Worm (Caenorhabditis elegans): ENCODE results near the gene snpc-3.4.
A peak's percentile ranks its signal among the peaks of the same experiment; 100 is the strongest.

The snpc-3.4 gene

DNA sequence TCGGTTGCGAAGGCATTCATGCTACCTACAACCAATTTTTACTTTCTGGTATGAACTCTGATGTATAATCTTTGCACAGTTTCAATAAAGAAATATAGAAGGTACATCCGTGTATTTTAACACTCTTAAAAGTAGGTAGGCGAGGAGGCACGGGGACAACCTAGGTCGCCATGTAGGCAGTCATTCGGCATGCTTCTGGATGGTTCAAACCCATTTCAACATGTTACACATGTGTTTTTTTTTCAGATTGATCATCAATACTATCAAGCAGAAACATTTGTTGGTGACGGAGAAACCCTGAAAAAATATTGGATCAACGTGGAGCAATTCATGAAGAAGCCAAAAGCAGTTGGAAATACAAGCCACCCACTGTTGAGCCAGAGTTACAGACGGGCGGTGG, 12.8 kb upstream of the snpc-3.4 start:
- TF ChIP-seq unc-120 (tag; optimal IDR thresholded peaks at IDR 0.05; ENCODE audit: poor library complexity, severe bottlenecking): no peak
- TF ChIP-seq blmp-1 (tag; optimal IDR thresholded peaks at IDR 0.05): no peak
- TF ChIP-seq lin-13 (tag; optimal IDR thresholded peaks at IDR 0.05): no peak
- TF ChIP-seq mep-1 (tag; optimal IDR thresholded peaks at IDR 0.05): no peak
- no peak for TF ChIP-seq M03D4.4 (tag; optimal IDR thresholded peaks at IDR 0.05)
- TF ChIP-seq ztf-11 (tag; optimal IDR thresholded peaks at IDR 0.05): no peak
- no peak for TF ChIP-seq unc-39 (tag; optimal IDR thresholded peaks at IDR 0.05)
- TF ChIP-seq lin-32 (GFP tag; optimal IDR thresholded peaks at IDR 0.05): no peak
- TF ChIP-seq ceh-39 (tag; optimal IDR thresholded peaks at IDR 0.05): no peak
- TF ChIP-seq sptf-1 (tag; optimal IDR thresholded peaks at IDR 0.05): no peak
- no peak for TF ChIP-seq hlh-1 (tag; optimal IDR thresholded peaks at IDR 0.05)
- no peak for TF ChIP-seq mls-2 (tag; optimal IDR thresholded peaks at IDR 0.05)

DNA sequence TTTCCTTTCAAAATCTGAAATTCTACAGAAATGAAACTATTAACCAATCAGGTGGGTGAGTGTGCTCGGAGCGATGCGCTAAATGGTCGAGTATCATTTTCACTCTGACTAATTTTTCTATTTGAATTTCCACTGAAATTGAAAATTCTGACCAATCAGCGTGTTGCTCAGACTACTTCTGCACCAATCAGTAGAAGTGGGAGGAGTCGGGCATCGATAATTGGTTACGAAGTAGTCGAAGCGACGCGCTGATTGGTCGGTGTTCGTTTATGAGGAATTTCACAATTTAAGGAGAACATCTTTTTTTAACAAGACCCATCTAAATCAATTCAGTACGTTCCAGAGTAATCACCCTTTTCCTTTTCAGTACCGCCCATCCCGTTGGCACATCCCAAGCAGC, 10.7 kb upstream of the snpc-3.4 start:
- no peak for TF ChIP-seq unc-120 (tag; optimal IDR thresholded peaks at IDR 0.05; ENCODE audit: poor library complexity, severe bottlenecking)
- no peak for TF ChIP-seq unc-62 (GFP tag; optimal IDR thresholded peaks at IDR 0.05)
- TF ChIP-seq nhr-237 (tag; optimal IDR thresholded peaks at IDR 0.05): no peak
- no peak for TF ChIP-seq unc-39 (tag; optimal IDR thresholded peaks at IDR 0.05)
- no peak for TF ChIP-seq nhr-28 (tag; optimal IDR thresholded peaks at IDR 0.05)
- no peak for TF ChIP-seq hlh-1 (tag; optimal IDR thresholded peaks at IDR 0.05)
- TF ChIP-seq ceh-39 (tag; optimal IDR thresholded peaks at IDR 0.05): no peak
- no peak for TF ChIP-seq ces-1 (GFP tag; optimal IDR thresholded peaks at IDR 0.05)
- no peak for TF ChIP-seq elt-1 (tag; optimal IDR thresholded peaks at IDR 0.05; ENCODE audit: borderline replicate concordance, insufficient read depth)
- TF ChIP-seq zip-8 (tag; optimal IDR thresholded peaks at IDR 0.05): no peak
- TF ChIP-seq mls-2 (tag; optimal IDR thresholded peaks at IDR 0.05): no peak
- no peak for TF ChIP-seq ceh-83 (GFP tag; optimal IDR thresholded peaks at IDR 0.05)
- no peak for TF ChIP-seq ztf-11 (tag; optimal IDR thresholded peaks at IDR 0.05)
- no peak for TF ChIP-seq drap-1 (GFP tag; optimal IDR thresholded peaks at IDR 0.05)
- no peak for TF ChIP-seq nhr-12 (tag; optimal IDR thresholded peaks at IDR 0.05)
- no peak for TF ChIP-seq M03D4.4 (tag; optimal IDR thresholded peaks at IDR 0.05)
- TF ChIP-seq lin-13 (tag; optimal IDR thresholded peaks at IDR 0.05): no peak
- no peak for TF ChIP-seq mab-5 (tag; optimal IDR thresholded peaks at IDR 0.05)

DNA sequence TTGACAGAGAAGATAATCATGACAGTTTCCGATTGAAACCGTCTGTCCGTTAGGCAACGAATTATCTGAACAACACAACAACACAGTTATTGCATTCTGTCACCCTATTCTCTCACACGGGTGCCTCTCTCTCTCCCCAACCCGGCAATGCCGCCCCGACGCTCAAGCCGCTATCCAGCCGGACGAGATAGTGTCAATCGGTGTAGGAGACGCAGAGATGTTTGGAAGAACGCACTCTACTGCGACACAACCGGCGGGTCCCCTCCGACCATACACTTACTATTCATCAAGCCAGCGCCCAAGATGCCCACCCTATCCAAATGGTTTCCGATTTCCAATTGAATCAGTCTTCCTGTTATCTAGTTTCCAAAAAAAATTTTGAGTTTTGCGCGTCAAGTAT, 9.7 kb upstream of the snpc-3.4 start:
- TF ChIP-seq nhr-76 (tag; optimal IDR thresholded peaks at IDR 0.05) (no peak), sptf-1 (tag; optimal IDR thresholded peaks at IDR 0.05) (peak; percentile 25), mls-2 (tag; optimal IDR thresholded peaks at IDR 0.05) (peak; percentile 38), ham-2 (GFP tag; optimal IDR thresholded peaks at IDR 0.05) (peak; percentile 99), unc-120 (tag; optimal IDR thresholded peaks at IDR 0.05; ENCODE audit: poor library complexity, severe bottlenecking) (peak; percentile 39), ces-1 (GFP tag; optimal IDR thresholded peaks at IDR 0.05) (peak; percentile 35), nhr-12 (tag; optimal IDR thresholded peaks at IDR 0.05) (no peak), cnd-1 (tag; optimal IDR thresholded peaks at IDR 0.05) (peak; percentile 43), unc-62 (GFP tag; optimal IDR thresholded peaks at IDR 0.05) (peak; percentile 50), blmp-1 (tag; optimal IDR thresholded peaks at IDR 0.05) (no peak)

DNA sequence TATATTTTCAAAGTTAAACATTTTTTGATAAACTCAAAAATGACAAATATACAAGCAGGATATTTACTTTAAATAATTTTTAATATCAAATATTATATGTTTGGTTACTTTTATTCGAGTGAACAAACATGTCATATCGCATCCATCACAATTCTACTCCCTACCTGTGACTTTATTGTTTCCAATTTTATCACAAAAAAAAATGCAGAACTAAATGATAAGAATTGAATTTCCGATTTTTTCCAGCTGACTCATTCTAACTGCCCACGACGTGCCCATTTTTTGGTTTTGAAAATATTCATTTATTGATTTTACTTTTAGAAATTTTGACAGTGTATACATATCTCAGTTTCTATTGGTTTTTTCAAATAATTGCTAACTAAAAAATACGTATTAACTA, 8.8 kb upstream of the snpc-3.4 start:
- TF ChIP-seq blmp-1 (tag; optimal IDR thresholded peaks at IDR 0.05) (no peak), nhr-2 (tag; optimal IDR thresholded peaks at IDR 0.05) (no peak), sem-2 (GFP tag; optimal IDR thresholded peaks at IDR 0.05) (no peak), lin-32 (GFP tag; optimal IDR thresholded peaks at IDR 0.05) (no peak), lin-13 (tag; optimal IDR thresholded peaks at IDR 0.05) (no peak), ceh-39 (tag; optimal IDR thresholded peaks at IDR 0.05) (no peak), mab-5 (tag; optimal IDR thresholded peaks at IDR 0.05) (no peak), ztf-11 (tag; optimal IDR thresholded peaks at IDR 0.05) (no peak), nhr-237 (tag; optimal IDR thresholded peaks at IDR 0.05) (no peak), mep-1 (tag; optimal IDR thresholded peaks at IDR 0.05) (no peak), nhr-76 (tag; optimal IDR thresholded peaks at IDR 0.05) (no peak), nhr-12 (tag; optimal IDR thresholded peaks at IDR 0.05) (no peak), bed-3 (GFP tag; optimal IDR thresholded peaks at IDR 0.05) (no peak), snpc-4 (tag; optimal IDR thresholded peaks at IDR 0.05) (no peak)

DNA sequence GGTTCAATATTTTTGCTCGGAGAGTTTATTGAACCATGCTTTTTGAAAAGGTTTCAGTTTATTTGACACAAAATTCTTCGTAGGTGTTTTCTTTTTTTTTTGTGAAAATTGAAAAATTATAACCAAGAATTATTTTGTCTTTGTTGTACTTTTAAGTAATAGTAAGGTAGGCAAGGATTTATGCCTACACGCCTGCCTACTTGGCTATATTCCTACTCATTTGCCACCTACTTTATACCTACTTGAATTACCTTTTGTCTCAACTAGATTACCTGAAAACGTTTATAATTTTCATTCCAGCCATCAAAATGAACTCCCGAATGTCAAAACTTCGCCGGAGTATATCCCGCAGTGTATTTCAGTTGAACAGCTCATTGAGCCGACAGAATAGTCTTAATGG, 7.8 kb upstream of the snpc-3.4 start, which contains the start of gene C36E8.4:
TSS of gene C36E8.4 (plus strand) at position 301 of the 400 bp plus-strand sequence.
- TF ChIP-seq lsy-2 (tag; optimal IDR thresholded peaks at IDR 0.05) (no peak), nhr-76 (tag; optimal IDR thresholded peaks at IDR 0.05) (no peak), unc-39 (tag; optimal IDR thresholded peaks at IDR 0.05) (no peak), unc-120 (tag; optimal IDR thresholded peaks at IDR 0.05; ENCODE audit: poor library complexity, severe bottlenecking) (no peak), ceh-83 (GFP tag; optimal IDR thresholded peaks at IDR 0.05) (no peak), tbx-8 (GFP tag; optimal IDR thresholded peaks at IDR 0.05) (no peak), snpc-4 (tag; optimal IDR thresholded peaks at IDR 0.05) (no peak), ces-1 (GFP tag; optimal IDR thresholded peaks at IDR 0.05) (no peak), nhr-28 (tag; optimal IDR thresholded peaks at IDR 0.05) (no peak), M03D4.4 (tag; optimal IDR thresholded peaks at IDR 0.05) (no peak), zip-8 (tag; optimal IDR thresholded peaks at IDR 0.05) (no peak)

Data from whole organism, mixed stage, embryonic.